Fruit fly (Drosophila melanogaster): ENCODE data around the gene Ugt301D1.

- TF ChIP-seq usp (GFP tag; optimal IDR thresholded peaks at IDR 0.05) (no peak), Dll (optimal IDR thresholded peaks at IDR 0.05) (no peak)
Observed at dm6 chr2L:18469544-18470109, 39.7 kb upstream of the Ugt301D1 start.

Data from whole organism.